Worm (Caenorhabditis elegans): Measurements from ENCODE around the gene C16H3.3.

- TF ChIP-seq ztf-11 (tag; optimal IDR thresholded peaks at IDR 0.05) = no peak
- no peak for TF ChIP-seq lsy-2 (tag; optimal IDR thresholded peaks at IDR 0.05)
- no peak for TF ChIP-seq unc-39 (tag; optimal IDR thresholded peaks at IDR 0.05)
- no peak for TF ChIP-seq nhr-76 (tag; optimal IDR thresholded peaks at IDR 0.05)
- TF ChIP-seq sem-2 (GFP tag; optimal IDR thresholded peaks at IDR 0.05) = no peak
- no peak for TF ChIP-seq snpc-4 (tag; optimal IDR thresholded peaks at IDR 0.05)
- no peak for TF ChIP-seq unc-62 (GFP tag; optimal IDR thresholded peaks at IDR 0.05)
- TF ChIP-seq ces-1 (GFP tag; optimal IDR thresholded peaks at IDR 0.05) = no peak
- TF ChIP-seq nhr-12 (tag; optimal IDR thresholded peaks at IDR 0.05) = no peak
- no peak for TF ChIP-seq blmp-1 (tag; optimal IDR thresholded peaks at IDR 0.05)
- no peak for TF ChIP-seq nhr-28 (tag; optimal IDR thresholded peaks at IDR 0.05)
Observed at ce11 chrX:17614245-17614644, 4.4 kb upstream of the C16H3.3 start, which contains the start of gene ncs-7.

Measured in whole organism, mixed stage, embryonic.